Fruit fly (Drosophila melanogaster): ENCODE measurements around the gene Npc2d.
A peak's percentile ranks its signal among the peaks of the same experiment; 100 is the strongest.

The Npc2d gene

DNA sequence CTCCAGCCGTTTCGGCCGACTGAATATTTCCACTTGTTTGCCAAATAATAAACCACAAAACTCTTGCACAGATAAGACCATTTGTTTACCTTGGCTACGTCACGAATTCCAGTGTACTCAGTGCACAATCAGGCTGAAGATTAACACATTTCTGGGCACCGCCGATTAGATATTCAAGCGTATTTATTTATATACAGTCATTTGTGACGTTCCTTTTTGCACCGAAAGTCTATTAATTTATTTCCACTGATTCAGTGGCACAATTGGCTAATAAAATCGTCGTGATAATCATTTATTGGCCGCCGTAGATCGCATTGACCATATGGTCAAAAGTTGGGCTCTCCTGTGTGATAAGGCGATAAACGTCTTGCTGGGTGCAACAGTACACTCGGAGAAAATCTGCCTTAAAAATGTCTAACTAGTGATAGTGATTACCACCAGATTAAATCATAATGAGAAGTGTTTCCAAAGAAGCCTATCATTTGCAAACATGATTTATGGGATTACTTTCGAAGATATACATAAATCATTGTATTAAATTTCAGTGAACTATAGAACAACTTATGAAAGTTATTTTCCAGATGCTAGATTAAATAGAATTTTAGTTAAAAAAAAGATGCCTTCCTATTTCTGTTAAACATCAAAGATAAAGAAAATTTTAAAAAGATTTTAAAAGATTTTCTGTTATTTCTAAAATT lies 1.5 kb downstream of the Npc2d start (continued):
- TF ChIP-seq stc (GFP tag; IDR thresholded peaks at IDR 0.05): no peak
- TF ChIP-seq seq (GFP tag; IDR thresholded peaks at IDR 0.05): no peak
- TF ChIP-seq CG14860 (GFP tag; IDR thresholded peaks at IDR 0.05; ENCODE audit: partially characterized antibody): no peak
- TF ChIP-seq CG9932 (GFP tag; IDR thresholded peaks at IDR 0.05): no peak
- TF ChIP-seq Sry-δ (GFP tag; optimal IDR thresholded peaks at IDR 0.05): no peak
- TF ChIP-seq rib (GFP tag; IDR thresholded peaks at IDR 0.05): no peak
- TF ChIP-seq Lpt (GFP tag; optimal IDR thresholded peaks at IDR 0.05): no peak
- TF ChIP-seq CG18764 (GFP tag; optimal IDR thresholded peaks at IDR 0.05): no peak
- TF ChIP-seq crp (GFP tag; optimal IDR thresholded peaks at IDR 0.05): no peak
- peak; percentile 22 for TF ChIP-seq pfk (GFP tag; optimal IDR thresholded peaks at IDR 0.05)
- no peak for TF ChIP-seq Hsf (GFP tag; optimal IDR thresholded peaks at IDR 0.05)
- no peak for TF ChIP-seq Spps (tag; optimal IDR thresholded peaks at IDR 0.05)
- TF ChIP-seq CG3281 (GFP tag; optimal IDR thresholded peaks at IDR 0.05): no peak
- TF ChIP-seq CG2116 (GFP tag; optimal IDR thresholded peaks at IDR 0.05): no peak
- TF ChIP-seq lov (optimal IDR thresholded peaks at IDR 0.05): no peak
- TF ChIP-seq lov (GFP tag; IDR thresholded peaks at IDR 0.05): no peak
- TF ChIP-seq CG17802 (tag; optimal IDR thresholded peaks at IDR 0.05): no peak
- no peak for TF ChIP-seq ham (GFP tag; IDR thresholded peaks at IDR 0.05)
- no peak for TF ChIP-seq Hr3 (GFP tag; optimal IDR thresholded peaks at IDR 0.05)
- TF ChIP-seq CG17328 (GFP tag; IDR thresholded peaks at IDR 0.05): no peak
- TF ChIP-seq klu (GFP tag; IDR thresholded peaks at IDR 0.05): no peak
- no peak for TF ChIP-seq nerfin-1 (tag; optimal IDR thresholded peaks at IDR 0.05)
- no peak for TF ChIP-seq Trl (optimal IDR thresholded peaks at IDR 0.05)
- no peak for TF ChIP-seq Trl (GFP tag; optimal IDR thresholded peaks at IDR 0.05)
- TF ChIP-seq pita (GFP tag; optimal IDR thresholded peaks at IDR 0.05): no peak
- TF ChIP-seq sd (tag; optimal IDR thresholded peaks at IDR 0.05): peak; percentile 97
- no peak for TF ChIP-seq CG7786 (GFP tag; optimal IDR thresholded peaks at IDR 0.05)
- no peak for TF ChIP-seq CG12299 (tag; optimal IDR thresholded peaks at IDR 0.05)
- no peak for TF ChIP-seq CG17186 (GFP tag; optimal IDR thresholded peaks at IDR 0.05)
- peak; percentile 19 for TF ChIP-seq CG9727 (GFP tag; optimal IDR thresholded peaks at IDR 0.05)
- TF ChIP-seq Doc2 (GFP tag; IDR thresholded peaks at IDR 0.05): no peak
- TF ChIP-seq CG17385 (GFP tag; optimal IDR thresholded peaks at IDR 0.05): no peak
- no peak for TF ChIP-seq ERR (GFP tag; optimal IDR thresholded peaks at IDR 0.05)
- no peak for TF ChIP-seq tgo (GFP tag; IDR thresholded peaks at IDR 0.05)
- no peak for TF ChIP-seq disco-r (GFP tag; optimal IDR thresholded peaks at IDR 0.05)
- TF ChIP-seq bigmax (GFP tag; optimal IDR thresholded peaks at IDR 0.05): no peak
- no peak for TF ChIP-seq btn (GFP tag; optimal IDR thresholded peaks at IDR 0.05)
- no peak for TF ChIP-seq Atf-2 (GFP tag; optimal IDR thresholded peaks at IDR 0.05)
- no peak for TF ChIP-seq yki (optimal IDR thresholded peaks at IDR 0.05)
- no peak for TF ChIP-seq CG18011 (GFP tag; optimal IDR thresholded peaks at IDR 0.05)
- TF ChIP-seq CG8388 (GFP tag; optimal IDR thresholded peaks at IDR 0.05): no peak
- no peak for TF ChIP-seq gsb (GFP tag; IDR thresholded peaks at IDR 0.05)
- no peak for TF ChIP-seq CG11247 (GFP tag; IDR thresholded peaks at IDR 0.05)
- TF ChIP-seq CG1233 (GFP tag; optimal IDR thresholded peaks at IDR 0.05): peak; percentile 0
- peak; percentile 41 for TF ChIP-seq sens (GFP tag)
- TF ChIP-seq stwl (tag; optimal IDR thresholded peaks at IDR 0.05): no peak
- TF ChIP-seq tll (GFP tag; optimal IDR thresholded peaks at IDR 0.05): no peak
- TF ChIP-seq schlank (tag; optimal IDR thresholded peaks at IDR 0.05): peak; percentile 8
- peak; percentile 95 for TF ChIP-seq mirr (GFP tag; optimal IDR thresholded peaks at IDR 0.05)
- no peak for TF ChIP-seq CG4617 (GFP tag; optimal IDR thresholded peaks at IDR 0.05; ENCODE audit: borderline replicate concordance)
- TF ChIP-seq CG1024 (GFP tag; IDR thresholded peaks at IDR 0.05): no peak
- no peak for TF ChIP-seq ind (GFP tag; optimal IDR thresholded peaks at IDR 0.05)
